Worm (Caenorhabditis elegans) whole organism, L1 larva: ENCODE results near the gene F27D9.7.
A peak's percentile ranks its signal among the peaks of the same experiment; 100 is the strongest.

Experiments
- blmp-1 ChIP-seq: fragments of 150-350 bp; optimal IDR thresholded peaks from 2 replicates; lab custom pipeline; 2014; ENCODE audit warnings: missing biosample characterization, missing genetic modification characterization
- dpl-1 ChIP-seq, 3 experiments: fragments of 150-350 bp in 2 of 3; sonication (generic microtip) in 1 of 3; optimal IDR thresholded peaks; 2 replicates each; lab custom pipeline; 2014 to 2017; ENCODE audit warnings: missing biosample characterization in 3 of 3, missing genetic modification characterization in 3 of 3, missing genetic modification reagents in 3 of 3
- fos-1 ChIP-seq: fragments of 150-350 bp; optimal IDR thresholded peaks from 2 replicates; lab custom pipeline; 2014; ENCODE audit warnings: missing biosample characterization, missing genetic modification characterization
- hlh-4 ChIP-seq: sonication (generic microtip); optimal IDR thresholded peaks from 2 replicates; lab custom pipeline; 2016; ENCODE audit warnings: mild to moderate bottlenecking, missing genetic modification characterization, missing compliant biosample characterization
- nhr-28 ChIP-seq: fragments of 150-350 bp; optimal IDR thresholded peaks from 2 replicates; lab custom pipeline; 2014; ENCODE audit warnings: missing biosample characterization, missing genetic modification characterization
- nhr-71 ChIP-seq: sonication (generic microtip); optimal IDR thresholded peaks from 2 replicates; lab custom pipeline; 2016; ENCODE audit warnings: mild to moderate bottlenecking, missing genetic modification characterization, moderate library complexity, missing compliant biosample characterization
- unc-130 ChIP-seq: fragments of 150-350 bp; optimal IDR thresholded peaks from 2 replicates; lab custom pipeline; 2017; ENCODE audit warnings: missing biosample characterization, missing genetic modification characterization, inconsistent platforms
- xbp-1 ChIP-seq: sonication (generic microtip); optimal IDR thresholded peaks from 2 replicates; lab custom pipeline; 2016; ENCODE audit warnings: missing genetic modification characterization, missing compliant biosample characterization

ce11 chrX:7660919-7661557 is 9.5 kb downstream of the F27D9.7 start, which contains the start of gene pcca-1:
- TF ChIP-seq xbp-1 (no peak), fos-1 (tag; lab: Kevin White, UChicago) (no peak), nhr-71 (peak; percentile 1), hlh-4 (tag; lab: Kevin White, UChicago) (no peak), nhr-28 (tag; lab: Kevin White, UChicago) (no peak), dpl-1 (GFP tag; optimal IDR thresholded peaks at IDR 0.05; lab: Kevin White, UChicago) (no peak), unc-130 (tag; lab: Kevin White, UChicago) (peak; percentile 34), blmp-1 (tag; lab: Kevin White, UChicago) (no peak)
